Worm (Caenorhabditis elegans): ENCODE data around the gene mul-1.
A peak's percentile ranks its signal among the peaks of the same experiment; 100 is the strongest.

Gene mul-1

DNA sequence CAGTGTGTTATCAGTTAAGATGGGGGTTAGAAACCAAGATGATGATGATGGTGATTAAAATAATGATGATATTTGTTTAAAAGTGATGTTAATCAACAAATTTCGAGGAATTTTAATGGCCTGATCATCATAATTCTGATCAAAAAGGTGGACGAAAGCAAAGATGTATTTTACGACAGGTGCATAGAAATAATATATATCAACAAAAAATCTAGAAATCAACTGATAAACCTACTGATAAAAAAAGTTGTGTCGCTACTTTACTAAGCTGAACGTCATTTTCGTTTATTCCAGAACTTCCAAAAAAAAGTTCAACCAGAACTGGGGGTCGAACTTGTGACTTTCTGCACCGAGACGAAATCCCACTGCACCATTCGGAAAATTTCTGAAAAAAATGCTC lies at the start of gene mul-1:
mul-1 (minus strand) TSS at position 84 of the 400 bp plus-strand sequence.
- TF ChIP-seq pqm-1 (tag; optimal IDR thresholded peaks at IDR 0.05), result no peak
- no peak for TF ChIP-seq ceh-48 (tag; optimal IDR thresholded peaks at IDR 0.05)
- no peak for TF ChIP-seq madf-2 (tag; optimal IDR thresholded peaks at IDR 0.05)
- TF ChIP-seq ref-2 (tag; optimal IDR thresholded peaks at IDR 0.05), result no peak
- TF ChIP-seq lin-11 (tag; optimal IDR thresholded peaks at IDR 0.05), result no peak
- TF ChIP-seq tbx-7 (tag; optimal IDR thresholded peaks at IDR 0.05), result no peak
- TF ChIP-seq T23F11.4 (GFP tag; optimal IDR thresholded peaks at IDR 0.05), result no peak
- TF ChIP-seq ceh-45 (GFP tag; IDR thresholded peaks at IDR 0.05), result no peak
- TF ChIP-seq elt-2 (tag; optimal IDR thresholded peaks at IDR 0.05), result no peak
- TF ChIP-seq Y22D7AL.16 (tag; optimal IDR thresholded peaks at IDR 0.05), result no peak
- no peak for TF ChIP-seq che-1 (tag; optimal IDR thresholded peaks at IDR 0.05)
- TF ChIP-seq hlh-8 (tag; optimal IDR thresholded peaks at IDR 0.05), result no peak
- TF ChIP-seq nhr-232 (tag; optimal IDR thresholded peaks at IDR 0.05), result no peak
- no peak for TF ChIP-seq npax-4 (tag; optimal IDR thresholded peaks at IDR 0.05)
- no peak for TF ChIP-seq ztf-16 (tag; optimal IDR thresholded peaks at IDR 0.05)
- no peak for TF ChIP-seq odd-2 (tag; optimal IDR thresholded peaks at IDR 0.05)
- TF ChIP-seq C38D4.7 (GFP tag; optimal IDR thresholded peaks at IDR 0.05), result no peak
- TF ChIP-seq ttx-3 (tag; optimal IDR thresholded peaks at IDR 0.05), result no peak
- no peak for TF ChIP-seq pat-9 (tag; optimal IDR thresholded peaks at IDR 0.05)

DNA sequence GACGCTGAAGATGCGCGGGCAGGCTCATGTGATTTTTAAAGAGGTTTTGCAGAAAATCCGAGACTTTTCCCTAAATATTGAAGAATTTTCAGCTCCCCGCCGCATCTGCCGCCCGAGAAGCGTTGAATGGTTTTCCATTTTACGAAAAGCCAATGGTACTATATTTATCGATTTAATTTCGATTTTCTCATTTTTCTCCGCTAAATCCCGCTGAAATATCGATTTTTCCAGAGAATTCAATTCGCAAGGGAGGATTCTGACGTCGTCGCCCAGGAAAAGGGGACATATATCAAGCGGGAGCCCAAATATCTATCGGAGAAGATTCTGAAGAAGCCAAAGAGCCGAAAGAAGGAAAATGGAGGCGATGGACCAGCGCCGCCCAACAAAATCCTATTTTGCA lies 49.3 kb upstream of the mul-1 start:
- TF ChIP-seq ama-1 (optimal IDR thresholded peaks at IDR 0.05), result no peak
- no peak for TF ChIP-seq hlh-13 (GFP tag; optimal IDR thresholded peaks at IDR 0.05)
- no peak for TF ChIP-seq unc-86 (tag; optimal IDR thresholded peaks at IDR 0.05)
- no peak for TF ChIP-seq pqm-1 (tag; optimal IDR thresholded peaks at IDR 0.05)
- no peak for TF ChIP-seq ref-2 (tag; optimal IDR thresholded peaks at IDR 0.05)
- TF ChIP-seq ceh-31 (tag; optimal IDR thresholded peaks at IDR 0.05), result no peak
- TF ChIP-seq lim-6 (tag; optimal IDR thresholded peaks at IDR 0.05), result no peak
- no peak for TF ChIP-seq ceh-14 (tag; optimal IDR thresholded peaks at IDR 0.05)
- no peak for TF ChIP-seq C08G9.2 (tag; optimal IDR thresholded peaks at IDR 0.05)
- no peak for TF ChIP-seq pha-2 (tag; optimal IDR thresholded peaks at IDR 0.05)
- TF ChIP-seq elt-2 (tag; optimal IDR thresholded peaks at IDR 0.05), result no peak
- no peak for TF ChIP-seq mec-3 (tag; optimal IDR thresholded peaks at IDR 0.05; ENCODE audit: borderline replicate concordance)
- no peak for TF ChIP-seq dve-1 (tag; optimal IDR thresholded peaks at IDR 0.05)
- TF ChIP-seq syd-9 (tag; optimal IDR thresholded peaks at IDR 0.05), result no peak
- no peak for TF ChIP-seq K02D7.2 (tag; optimal IDR thresholded peaks at IDR 0.05)
- no peak for TF ChIP-seq ceh-45 (GFP tag; IDR thresholded peaks at IDR 0.05)
- TF ChIP-seq ztf-16 (tag; optimal IDR thresholded peaks at IDR 0.05), result no peak
- TF ChIP-seq hlh-6 (tag; optimal IDR thresholded peaks at IDR 0.05), result no peak
- TF ChIP-seq ceh-22 (tag; optimal IDR thresholded peaks at IDR 0.05), result no peak
- TF ChIP-seq ceh-18 (tag; optimal IDR thresholded peaks at IDR 0.05), result no peak

DNA sequence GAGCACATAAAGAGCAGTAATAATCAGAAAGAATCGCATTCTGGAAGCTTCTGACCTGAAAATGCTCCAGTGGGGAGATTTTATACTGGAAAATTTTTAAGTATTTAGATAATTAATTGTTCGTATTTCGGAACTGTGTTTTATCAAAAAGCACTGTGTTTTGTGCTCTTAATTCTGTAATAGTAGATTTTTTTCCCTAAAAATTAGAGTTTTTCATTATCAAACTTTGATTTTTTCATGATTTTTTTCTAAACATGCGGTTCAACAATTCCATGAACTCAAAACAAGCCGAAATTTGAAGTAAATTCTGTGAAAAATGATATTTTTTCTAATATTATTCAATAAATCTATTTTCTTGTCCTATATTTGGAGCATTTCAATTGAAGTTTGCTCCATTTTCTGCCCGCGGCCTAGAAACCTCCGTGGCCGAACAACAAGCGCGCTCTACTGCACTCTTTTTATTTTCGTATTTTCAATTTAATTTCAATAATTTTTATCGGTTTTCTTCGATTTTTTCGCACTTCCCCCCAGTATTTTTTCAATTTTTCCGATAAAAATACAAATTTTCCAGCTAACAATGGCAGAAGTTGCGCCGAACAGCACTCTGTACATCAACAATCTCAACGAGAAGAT lies 48.7 kb upstream of the mul-1 start, which contains the start of the genes K08D10.13 and rnp-2:
K08D10.13 (minus strand) TSS at position 51 of the 633 bp plus-strand sequence.
rnp-2 (plus strand) TSS at position 546 of the 633 bp plus-strand sequence.
- TF ChIP-seq fkh-6 (tag; optimal IDR thresholded peaks at IDR 0.05), result no peak
- peak; percentile 63 for TF ChIP-seq unc-42 (tag; optimal IDR thresholded peaks at IDR 0.05)
- peak; percentile 36 for TF ChIP-seq ceh-2 (tag; optimal IDR thresholded peaks at IDR 0.05)
- peak; percentile 28 for TF ChIP-seq tbx-7 (tag; optimal IDR thresholded peaks at IDR 0.05)
- peak; percentile 18 for TF ChIP-seq nfya-1 (tag; optimal IDR thresholded peaks at IDR 0.05)
- no peak for TF ChIP-seq syd-9 (tag; optimal IDR thresholded peaks at IDR 0.05)
- TF ChIP-seq ceh-31 (tag; optimal IDR thresholded peaks at IDR 0.05), result peak; percentile 57
- TF ChIP-seq tbx-2 (tag; optimal IDR thresholded peaks at IDR 0.05), result peak; percentile 35
- TF ChIP-seq C08G9.2 (tag; optimal IDR thresholded peaks at IDR 0.05), result peak; percentile 63
- no peak for TF ChIP-seq che-1 (tag; optimal IDR thresholded peaks at IDR 0.05)
